Worm (Caenorhabditis elegans) whole organism, L2 larva: Measurements from ENCODE around the gene Y42A5A.5.

ENCODE experiments used
- C34F6.9 ChIP-seq: fragments of 150-350 bp; optimal IDR thresholded peaks from 2 replicates; lab custom pipeline; 2014; ENCODE audit warnings: missing biosample characterization, missing genetic modification characterization
- F13H6.1 ChIP-seq: sonication (generic microtip); optimal IDR thresholded peaks from 2 replicates; lab custom pipeline; 2016; ENCODE audit warnings: missing genetic modification characterization, missing compliant biosample characterization
- R02D3.7 ChIP-seq: fragments of 150-350 bp; optimal IDR thresholded peaks from 2 replicates; lab custom pipeline; 2014; ENCODE audit warnings: missing biosample characterization, missing genetic modification characterization
- Y55F3AM.14 ChIP-seq: fragments of 200-800 bp; sonication (Bioruptor generic); optimal IDR thresholded peaks from 2 replicates; lab custom pipeline; 2018; ENCODE audit warnings: mild to moderate bottlenecking, missing genetic modification characterization, missing compliant biosample characterization
- ZK546.5 ChIP-seq: sonication (generic microtip); optimal IDR thresholded peaks from 2 replicates; lab custom pipeline; 2017; ENCODE audit warnings: missing biosample characterization, missing genetic modification characterization
- alr-1 ChIP-seq: fragments of 150-350 bp; optimal IDR thresholded peaks from 2 replicates; lab custom pipeline; 2014; ENCODE audit warnings: missing biosample characterization, missing genetic modification characterization
- aly-2 ChIP-seq: fragments of 150-350 bp; optimal IDR thresholded peaks from 2 replicates; lab custom pipeline; 2014; ENCODE audit warnings: missing biosample characterization, missing genetic modification characterization
- ama-1 ChIP-seq: fragments of 150-350 bp; optimal IDR thresholded peaks from 2 replicates; lab custom pipeline; 2018; ENCODE audit warnings: inconsistent platforms
- blmp-1 ChIP-seq: sonication (generic microtip); optimal IDR thresholded peaks from 2 replicates; lab custom pipeline; 2017; ENCODE audit warnings: missing genetic modification characterization, mild to moderate bottlenecking, missing compliant biosample characterization, antibody characterized with exemption, moderate library complexity; ENCODE audit not compliant: insufficient read depth
- ceh-16 ChIP-seq: fragments of 150-350 bp; optimal IDR thresholded peaks from 2 replicates; lab custom pipeline; 2014; ENCODE audit warnings: missing biosample characterization, missing genetic modification characterization
- ceh-82 ChIP-seq: fragments of 150-350 bp; optimal IDR thresholded peaks from 2 replicates; lab custom pipeline; 2014; ENCODE audit warnings: missing biosample characterization, missing genetic modification characterization
- crh-2 ChIP-seq: sonication (generic microtip); optimal IDR thresholded peaks from 2 replicates; lab custom pipeline; 2017; ENCODE audit warnings: missing biosample characterization, missing genetic modification characterization
- dmd-4 ChIP-seq: sonication (generic microtip); optimal IDR thresholded peaks from 2 replicates; lab custom pipeline; 2017; ENCODE audit warnings: missing biosample characterization, missing genetic modification characterization
- egl-27 ChIP-seq: sonication (generic microtip); optimal IDR thresholded peaks from 3 replicates; lab custom pipeline; 2017; ENCODE audit warnings: missing biosample characterization, missing genetic modification reagents, missing genetic modification characterization
- elt-1 ChIP-seq: fragments of 150-350 bp; optimal IDR thresholded peaks from 2 replicates; lab custom pipeline; 2014; ENCODE audit warnings: missing biosample characterization, missing genetic modification characterization
- elt-3 ChIP-seq: sonication (generic microtip); optimal IDR thresholded peaks from 2 replicates; lab custom pipeline; 2017; ENCODE audit warnings: missing biosample characterization, missing genetic modification characterization
- fos-1 ChIP-seq: fragments of 150-350 bp; optimal IDR thresholded peaks from 2 replicates; lab custom pipeline; 2014; ENCODE audit warnings: missing biosample characterization, missing genetic modification characterization
- gmeb-1 ChIP-seq: fragments of 150-350 bp; optimal IDR thresholded peaks from 2 replicates; lab custom pipeline; 2014; ENCODE audit warnings: missing biosample characterization, missing genetic modification characterization
- lin-11 ChIP-seq: fragments of 150-350 bp; sonication (generic microtip); optimal IDR thresholded peaks from 2 replicates; lab custom pipeline; 2014; ENCODE audit warnings: missing biosample characterization, missing genetic modification characterization, inconsistent platforms, mixed read lengths
- lin-13 ChIP-seq: fragments of 150-350 bp; optimal IDR thresholded peaks from 2 replicates; lab custom pipeline; 2014; ENCODE audit warnings: missing biosample characterization, missing genetic modification reagents, missing genetic modification characterization
- lin-39 ChIP-seq: fragments of 150-350 bp; optimal IDR thresholded peaks from 2 replicates; lab custom pipeline; 2014; ENCODE audit warnings: missing biosample characterization, missing genetic modification reagents, missing genetic modification characterization
- lsy-2 ChIP-seq, 2 experiments: fragments of 150-350 bp in 1 of 2; sonication (generic microtip) in 1 of 2; optimal IDR thresholded peaks; 2 replicates each; lab custom pipeline; 2014 to 2017; ENCODE audit warnings: missing biosample characterization in 2 of 2, missing genetic modification characterization in 2 of 2
- mab-5 ChIP-seq: fragments of 150-350 bp; optimal IDR thresholded peaks from 2 replicates; lab custom pipeline; 2014; ENCODE audit warnings: missing biosample characterization, missing genetic modification characterization
- mbf-1 ChIP-seq: sonication (generic microtip); optimal IDR thresholded peaks from 2 replicates; lab custom pipeline; 2017; ENCODE audit warnings: missing biosample characterization, missing genetic modification characterization
- mdl-1 ChIP-seq, 2 experiments: fragments of 150-350 bp in 1 of 2; sonication (generic microtip) in 1 of 2; optimal IDR thresholded peaks; 2 replicates each; lab custom pipeline; 2017; ENCODE audit warnings: missing biosample characterization in 2 of 2, missing genetic modification characterization in 2 of 2
- nhr-10 ChIP-seq: sonication (generic microtip); optimal IDR thresholded peaks from 2 replicates; lab custom pipeline; 2017; ENCODE audit warnings: missing biosample characterization, missing genetic modification characterization
- nhr-11 ChIP-seq: fragments of 150-350 bp; optimal IDR thresholded peaks from 2 replicates; lab custom pipeline; 2014; ENCODE audit warnings: missing biosample characterization, missing genetic modification characterization
- nhr-12 ChIP-seq: fragments of 150-350 bp; optimal IDR thresholded peaks from 2 replicates; lab custom pipeline; 2014; ENCODE audit warnings: missing biosample characterization, missing genetic modification characterization
- nhr-129 ChIP-seq: fragments of 150-350 bp; optimal IDR thresholded peaks from 2 replicates; lab custom pipeline; 2014; ENCODE audit warnings: missing biosample characterization, missing genetic modification characterization
- nhr-21 ChIP-seq: fragments of 150-350 bp; optimal IDR thresholded peaks from 2 replicates; lab custom pipeline; 2014; ENCODE audit warnings: missing biosample characterization, missing genetic modification characterization
- nhr-23 ChIP-seq: fragments of 150-350 bp; optimal IDR thresholded peaks from 2 replicates; lab custom pipeline; 2014; ENCODE audit warnings: missing biosample characterization, missing genetic modification reagents, missing genetic modification characterization
- nhr-237 ChIP-seq: fragments of 150-350 bp; optimal IDR thresholded peaks from 2 replicates; lab custom pipeline; 2014; ENCODE audit warnings: missing biosample characterization, missing genetic modification characterization
- nhr-25 ChIP-seq: fragments of 150-350 bp; sonication (generic microtip); optimal IDR thresholded peaks from 3 replicates; lab custom pipeline; 2014; ENCODE audit warnings: missing biosample characterization, missing genetic modification characterization
- nhr-6 ChIP-seq: fragments of 150-350 bp; optimal IDR thresholded peaks from 2 replicates; lab custom pipeline; 2014; ENCODE audit warnings: missing biosample characterization, missing genetic modification characterization
- nhr-77 ChIP-seq: fragments of 150-350 bp; optimal IDR thresholded peaks from 2 replicates; lab custom pipeline; 2014; ENCODE audit warnings: missing biosample characterization, missing genetic modification characterization
- peb-1 ChIP-seq: fragments of 150-350 bp; optimal IDR thresholded peaks from 2 replicates; lab custom pipeline; 2014; ENCODE audit warnings: missing biosample characterization, missing genetic modification characterization
- sem-4 ChIP-seq: fragments of 150-350 bp; optimal IDR thresholded peaks from 2 replicates; lab custom pipeline; 2014; ENCODE audit warnings: missing biosample characterization, missing genetic modification reagents, missing genetic modification characterization
- skn-1 ChIP-seq: sonication (generic microtip); optimal IDR thresholded peaks from 2 replicates; lab custom pipeline; 2017; ENCODE audit warnings: missing biosample characterization, missing genetic modification characterization
- sma-3 ChIP-seq: sonication (generic microtip); optimal IDR thresholded peaks from 2 replicates; lab custom pipeline; 2016; ENCODE audit warnings: missing genetic modification reagents, missing genetic modification characterization, missing compliant biosample characterization
- sma-9 ChIP-seq, 2 experiments: fragments of 150-350 bp in 1 of 2; sonication (generic microtip) in 1 of 2; optimal IDR thresholded peaks; 2 replicates each; lab custom pipeline; 2014 to 2016; ENCODE audit warnings: missing genetic modification characterization in 2 of 2, mild to moderate bottlenecking in 1 of 2, missing biosample characterization in 1 of 2, missing compliant biosample characterization in 1 of 2, missing genetic modification reagents in 1 of 2, moderate library complexity in 1 of 2
- snpc-4 ChIP-seq: fragments of 150-350 bp; optimal IDR thresholded peaks from 2 replicates; lab custom pipeline; 2014; ENCODE audit warnings: missing biosample characterization, missing genetic modification characterization
- unc-39 ChIP-seq: fragments of 150-350 bp; optimal IDR thresholded peaks from 2 replicates; lab custom pipeline; 2014; ENCODE audit warnings: missing biosample characterization, missing genetic modification characterization
- unc-55 ChIP-seq: fragments of 150-350 bp; sonication (generic microtip); optimal IDR thresholded peaks from 3 replicates; lab custom pipeline; 2014; ENCODE audit warnings: missing biosample characterization, missing genetic modification reagents, missing genetic modification characterization
- unc-62 ChIP-seq: fragments of 150-350 bp; optimal IDR thresholded peaks from 2 replicates; lab custom pipeline; 2014; ENCODE audit warnings: missing biosample characterization, missing genetic modification reagents, missing genetic modification characterization
- zag-1 ChIP-seq: fragments of 150-350 bp; optimal IDR thresholded peaks from 2 replicates; lab custom pipeline; 2014; ENCODE audit warnings: missing biosample characterization, missing genetic modification characterization
- ztf-1 ChIP-seq: fragments of 200-800 bp; sonication (Bioruptor generic); conservative IDR thresholded peaks from 2 replicates; pipeline ENCODE4 v1.3.6; 2022; ENCODE audit warnings: missing genetic modification characterization, missing compliant biosample characterization
- ztf-11 ChIP-seq: sonication (generic microtip); optimal IDR thresholded peaks from 2 replicates; lab custom pipeline; 2017; ENCODE audit warnings: missing biosample characterization, missing genetic modification characterization
- ztf-4 ChIP-seq: fragments of 150-350 bp; optimal IDR thresholded peaks from 2 replicates; lab custom pipeline; 2014; ENCODE audit warnings: missing biosample characterization, missing genetic modification characterization

The Y42A5A.5 gene

ce11 chrV:11123817-11124337 is 14.3 kb upstream of the Y42A5A.5 start, which contains the start of the genes atp-5 and lmtr-3 (continued):
- TF ChIP-seq fos-1 (tag; lab: Kevin White, UChicago) (peak; percentile 62), ama-1 (no peak), lin-39 (tag; lab: Kevin White, UChicago) (no peak), alr-1 (tag; lab: Kevin White, UChicago) (no peak), skn-1 (tag; lab: Kevin White, UChicago) (no peak), crh-2 (tag; lab: Kevin White, UChicago) (peak; percentile 67), elt-1 (no peak), nhr-129 (tag; lab: Kevin White, UChicago) (peak; percentile 67), ZK546.5 (tag; lab: Kevin White, UChicago) (no peak), Y55F3AM.14 (GFP tag; lab: Kevin White, UChicago) (no peak), mdl-1 (tag; optimal IDR thresholded peaks at IDR 0.05; lab: Kevin White, UChicago) (no peak), peb-1 (tag; lab: Kevin White, UChicago) (no peak)

- no peak for TF ChIP-seq ama-1
- TF ChIP-seq nhr-21: no peak
- TF ChIP-seq sma-9 (GFP tag; optimal IDR thresholded peaks at IDR 0.05; lab: Kevin White, UChicago): peak; percentile 51
- no peak for TF ChIP-seq sma-9 (tag; optimal IDR thresholded peaks at IDR 0.05; lab: Kevin White, UChicago)
- TF ChIP-seq nhr-12 (tag; lab: Kevin White, UChicago): no peak
- TF ChIP-seq ztf-11 (tag; lab: Kevin White, UChicago): no peak
- no peak for TF ChIP-seq unc-55 (GFP tag; lab: Kevin White, UChicago)
- no peak for TF ChIP-seq egl-27 (tag; lab: Kevin White, UChicago)
- TF ChIP-seq skn-1 (tag; lab: Kevin White, UChicago): no peak
- no peak for TF ChIP-seq snpc-4 (tag; lab: Kevin White, UChicago)
- no peak for TF ChIP-seq elt-3 (tag; lab: Kevin White, UChicago)
- TF ChIP-seq dmd-4 (tag; lab: Kevin White, UChicago): no peak
- TF ChIP-seq ceh-82: no peak
- no peak for TF ChIP-seq mbf-1 (tag; lab: Kevin White, UChicago)
- TF ChIP-seq unc-62: no peak
- TF ChIP-seq nhr-23 (tag; lab: Kevin White, UChicago): no peak
- peak; percentile 72 for TF ChIP-seq lin-13 (GFP tag; lab: Kevin White, UChicago)
- TF ChIP-seq zag-1: no peak
- no peak for TF ChIP-seq elt-1
- peak; percentile 22 for TF ChIP-seq nhr-77 (tag; lab: Kevin White, UChicago)
- no peak for TF ChIP-seq mab-5 (tag; lab: Kevin White, UChicago)
- TF ChIP-seq F13H6.1 (tag; lab: Kevin White, UChicago): peak; percentile 28
- no peak for TF ChIP-seq ztf-1 (GFP tag; lab: Robert Waterston, UW)
- TF ChIP-seq mdl-1 (tag; optimal IDR thresholded peaks at IDR 0.05; lab: Kevin White, UChicago): no peak
- TF ChIP-seq lsy-2 (tag; optimal IDR thresholded peaks at IDR 0.05; lab: Kevin White, UChicago): peak; percentile 23 to 41
- TF ChIP-seq nhr-25: peak; percentile 30
- TF ChIP-seq crh-2 (tag; lab: Kevin White, UChicago): peak; percentile 50
- TF ChIP-seq R02D3.7 (tag; lab: Kevin White, UChicago): no peak
- peak; percentile 58 for TF ChIP-seq sma-3 (GFP tag; lab: Kevin White, UChicago)
- no peak for TF ChIP-seq nhr-237 (tag; lab: Kevin White, UChicago)
- no peak for TF ChIP-seq C34F6.9 (tag; lab: Kevin White, UChicago)
- TF ChIP-seq fos-1 (tag; lab: Kevin White, UChicago): no peak
- TF ChIP-seq nhr-129 (tag; lab: Kevin White, UChicago): peak; percentile 43
- TF ChIP-seq nhr-10 (tag; lab: Kevin White, UChicago): no peak
- no peak for TF ChIP-seq nhr-11 (tag; lab: Kevin White, UChicago)
- no peak for TF ChIP-seq ZK546.5 (tag; lab: Kevin White, UChicago)
- TF ChIP-seq sem-4: peak; percentile 25
- TF ChIP-seq peb-1 (tag; lab: Kevin White, UChicago): no peak
- no peak for TF ChIP-seq ceh-16 (tag; lab: Kevin White, UChicago)
- no peak for TF ChIP-seq unc-39
- peak; percentile 56 for TF ChIP-seq ztf-4 (tag; lab: Kevin White, UChicago)
- TF ChIP-seq lin-11: no peak
- no peak for TF ChIP-seq Y55F3AM.14 (GFP tag; lab: Kevin White, UChicago)
- TF ChIP-seq lin-39 (tag; lab: Kevin White, UChicago): no peak
- no peak for TF ChIP-seq aly-2 (tag; lab: Kevin White, UChicago)
- peak; percentile 59 for TF ChIP-seq nhr-6 (tag; lab: Kevin White, UChicago)
- peak; percentile 37 for TF ChIP-seq gmeb-1 (tag; lab: Kevin White, UChicago)
- no peak for TF ChIP-seq blmp-1
- no peak for TF ChIP-seq alr-1 (tag; lab: Kevin White, UChicago)
Observed at ce11 chrV:11122466-11122865, 12.9 kb upstream of the Y42A5A.5 start, which contains the start of gene mboa-2. TSS of gene mboa-2 (minus strand) at chrV:11122493.
